Worm (Caenorhabditis elegans): ENCODE data around the gene plc-1.

DNA sequence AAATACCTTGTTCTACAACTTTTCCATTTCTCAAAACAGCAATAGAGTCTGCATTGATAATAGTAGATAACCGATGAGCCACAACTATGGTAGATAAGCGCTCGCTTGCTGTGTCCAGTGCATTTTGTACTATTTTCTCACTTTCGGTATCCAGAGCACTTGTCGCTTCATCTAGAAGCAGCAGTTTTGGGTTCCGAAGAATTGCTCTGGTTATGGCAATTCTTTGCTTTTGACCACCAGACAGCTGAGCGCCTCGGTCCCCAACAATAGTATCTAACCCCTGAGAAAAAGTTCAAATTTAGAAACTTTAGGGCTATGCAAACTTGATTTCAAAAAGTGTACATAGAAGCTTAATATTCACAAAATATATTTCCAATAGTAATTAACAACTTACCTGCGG is 21.2 kb upstream of the plc-1 start:
- TF ChIP-seq nhr-11 (tag; optimal IDR thresholded peaks at IDR 0.05) (no peak), ceh-31 (tag; optimal IDR thresholded peaks at IDR 0.05) (no peak), lin-11 (tag; optimal IDR thresholded peaks at IDR 0.05) (no peak), pag-3 (tag; optimal IDR thresholded peaks at IDR 0.05; ENCODE audit: borderline replicate concordance) (no peak), pha-4 (tag; optimal IDR thresholded peaks at IDR 0.05) (no peak), fkh-10 (GFP tag; optimal IDR thresholded peaks at IDR 0.05) (no peak)

Measured in whole organism, late embryonic.